Worm (Caenorhabditis elegans) whole organism, midembryonic: ENCODE results near the gene ugtp-1.
A peak's percentile ranks its signal among the peaks of the same experiment; 100 is the strongest.

Experiments used
- T22C8.4 ChIP-seq: fragments of 200-800 bp; sonication (Bioruptor generic); IDR thresholded peaks from 2 replicates; pipeline ENCODE4 v1.3.6; 2022; ENCODE audit warnings: missing genetic modification characterization, missing compliant biosample characterization
- cog-1 ChIP-seq: sonication (generic microtip); optimal IDR thresholded peaks from 2 replicates; lab custom pipeline; 2016; ENCODE audit warnings: missing genetic modification characterization, missing compliant biosample characterization
- flt-1 ChIP-seq: fragments of 200-800 bp; sonication (Bioruptor generic); IDR thresholded peaks from 2 replicates; pipeline ENCODE4 v1.3.6; 2022; ENCODE audit warnings: missing genetic modification characterization, missing compliant biosample characterization
- klf-2 ChIP-seq: fragments of 200-800 bp; sonication (Bioruptor generic); conservative IDR thresholded peaks from 2 replicates; pipeline ENCODE4 v1.3.6; 2022; ENCODE audit warnings: missing genetic modification reagents, missing genetic modification characterization, missing compliant biosample characterization
- med-1 ChIP-seq: sonication (generic microtip); optimal IDR thresholded peaks from 2 replicates; lab custom pipeline; 2017; ENCODE audit warnings: missing genetic modification characterization, mild to moderate bottlenecking, missing compliant biosample characterization, antibody characterized with exemption, missing genetic modification reagents; ENCODE audit not compliant: insufficient read depth
- ref-1 ChIP-seq: fragments of 200-800 bp; sonication (Bioruptor generic); conservative IDR thresholded peaks from 2 replicates; pipeline ENCODE4 v1.3.6; 2022; ENCODE audit warnings: missing genetic modification reagents, missing genetic modification characterization, missing compliant biosample characterization
- tab-1 ChIP-seq: fragments of 200-800 bp; sonication (Bioruptor generic); IDR thresholded peaks from 2 replicates; pipeline ENCODE4 v1.3.6; 2022; ENCODE audit warnings: missing genetic modification characterization, missing compliant biosample characterization
- ztf-23 ChIP-seq: fragments of 200-800 bp; sonication (Bioruptor generic); IDR thresholded peaks from 2 replicates; pipeline ENCODE4 v1.3.6; 2022; ENCODE audit warnings: missing genetic modification reagents, missing genetic modification characterization, missing compliant biosample characterization
- ztf-29 ChIP-seq: fragments of 200-800 bp; sonication (Bioruptor generic); IDR thresholded peaks from 2 replicates; pipeline ENCODE4 v1.3.6; 2022; ENCODE audit warnings: missing genetic modification reagents, missing genetic modification characterization, missing compliant biosample characterization

The ugtp-1 gene

ce11 chrIII:8754682-8755081 lies 4.2 kb upstream of the ugtp-1 start, which contains the start of gene tomm-70:
TSS of gene tomm-70 (minus strand) at chrIII:8754750.
- TF ChIP-seq flt-1 (no peak), cog-1 (tag; lab: Kevin White, UChicago) (no peak), T22C8.4 (GFP tag; lab: Robert Waterston, UW) (no peak), klf-2 (GFP tag; lab: Robert Waterston, UW) (no peak), med-1 (GFP tag; lab: Kevin White, UChicago) (no peak), tab-1 (no peak), ref-1 (GFP tag; lab: Robert Waterston, UW) (no peak), ztf-23 (no peak), ztf-29 (GFP tag; lab: Robert Waterston, UW) (no peak)

- no peak for TF ChIP-seq flt-1
- TF ChIP-seq ztf-23 = no peak
- TF ChIP-seq tab-1 = no peak
- no peak for TF ChIP-seq ref-1 (GFP tag; lab: Robert Waterston, UW)
- no peak for TF ChIP-seq med-1 (GFP tag; lab: Kevin White, UChicago)
- TF ChIP-seq klf-2 (GFP tag; lab: Robert Waterston, UW) = no peak
- TF ChIP-seq cog-1 (tag; lab: Kevin White, UChicago) = no peak
- no peak for TF ChIP-seq ztf-29 (GFP tag; lab: Robert Waterston, UW)
- TF ChIP-seq T22C8.4 (GFP tag; lab: Robert Waterston, UW) = no peak
These were observed 1.0 kb downstream of the ugtp-1 start, which contains the start of gene sma-2 for ce11 chrIII:8749487-8749886. TSS of gene sma-2 (plus strand) at chrIII:8749680.

ce11 chrIII:8748620-8749019 lies 1.9 kb downstream of the ugtp-1 start:
- TF ChIP-seq ref-1 (GFP tag; lab: Robert Waterston, UW) (no peak), ztf-23 (no peak), flt-1 (no peak), T22C8.4 (GFP tag; lab: Robert Waterston, UW) (no peak), cog-1 (tag; lab: Kevin White, UChicago) (no peak), med-1 (GFP tag; lab: Kevin White, UChicago) (no peak), ztf-29 (GFP tag; lab: Robert Waterston, UW) (no peak), klf-2 (GFP tag; lab: Robert Waterston, UW) (no peak)

- no peak for TF ChIP-seq tab-1
- TF ChIP-seq ztf-29 (GFP tag; lab: Robert Waterston, UW) = no peak
- TF ChIP-seq ref-1 (GFP tag; lab: Robert Waterston, UW) = no peak
- no peak for TF ChIP-seq klf-2 (GFP tag; lab: Robert Waterston, UW)
- TF ChIP-seq med-1 (GFP tag; lab: Kevin White, UChicago) = no peak
- no peak for TF ChIP-seq cog-1 (tag; lab: Kevin White, UChicago)
- no peak for TF ChIP-seq T22C8.4 (GFP tag; lab: Robert Waterston, UW)
- no peak for TF ChIP-seq ztf-23
- TF ChIP-seq flt-1 = no peak
These were observed 5.3 kb downstream of the ugtp-1 start for ce11 chrIII:8745214-8745613.

ce11 chrIII:8744765-8745164 lies 5.7 kb downstream of the ugtp-1 start:
- TF ChIP-seq cog-1 (tag; lab: Kevin White, UChicago) (no peak), ztf-29 (GFP tag; lab: Robert Waterston, UW) (no peak), ztf-23 (no peak), klf-2 (GFP tag; lab: Robert Waterston, UW) (no peak), tab-1 (no peak), T22C8.4 (GFP tag; lab: Robert Waterston, UW) (no peak), med-1 (GFP tag; lab: Kevin White, UChicago) (no peak), ref-1 (GFP tag; lab: Robert Waterston, UW) (no peak), flt-1 (no peak)

ce11 chrIII:8743796-8744404 lies 6.6 kb downstream of the ugtp-1 start, which contains the start of gene ZK370.6:
TSS of gene ZK370.6 (minus strand) at chrIII:8743846.
- TF ChIP-seq ref-1 (GFP tag; lab: Robert Waterston, UW) = no peak
- TF ChIP-seq ztf-23 = no peak
- no peak for TF ChIP-seq med-1 (GFP tag; lab: Kevin White, UChicago)
- TF ChIP-seq flt-1 = no peak
- TF ChIP-seq klf-2 (GFP tag; lab: Robert Waterston, UW) = no peak
- no peak for TF ChIP-seq cog-1 (tag; lab: Kevin White, UChicago)

ce11 chrIII:8742584-8742983 lies 7.9 kb downstream of the ugtp-1 start:
- TF ChIP-seq ref-1 (GFP tag; lab: Robert Waterston, UW) (no peak), ztf-29 (GFP tag; lab: Robert Waterston, UW) (no peak), tab-1 (no peak), T22C8.4 (GFP tag; lab: Robert Waterston, UW) (no peak), klf-2 (GFP tag; lab: Robert Waterston, UW) (no peak), flt-1 (no peak), ztf-23 (no peak), cog-1 (tag; lab: Kevin White, UChicago) (no peak), med-1 (GFP tag; lab: Kevin White, UChicago) (no peak)

- TF ChIP-seq flt-1 = no peak
- TF ChIP-seq tab-1 = no peak
- no peak for TF ChIP-seq ref-1 (GFP tag; lab: Robert Waterston, UW)
- TF ChIP-seq ztf-23 = no peak
- TF ChIP-seq T22C8.4 (GFP tag; lab: Robert Waterston, UW) = no peak
- no peak for TF ChIP-seq med-1 (GFP tag; lab: Kevin White, UChicago)
- no peak for TF ChIP-seq ztf-29 (GFP tag; lab: Robert Waterston, UW)
- no peak for TF ChIP-seq klf-2 (GFP tag; lab: Robert Waterston, UW)
- no peak for TF ChIP-seq cog-1 (tag; lab: Kevin White, UChicago)
These were observed 8.6 kb downstream of the ugtp-1 start for ce11 chrIII:8741955-8742354.

- peak; percentile 90 for TF ChIP-seq ztf-23
- TF ChIP-seq med-1 (GFP tag; lab: Kevin White, UChicago) = no peak
- TF ChIP-seq flt-1 = peak; percentile 81
- TF ChIP-seq ref-1 (GFP tag; lab: Robert Waterston, UW) = 0 out of 2 replicates have a peak, but pooled peaks have one; percentile 5
- 0 out of 2 replicates have a peak, but pooled peaks have one; percentile 63 for TF ChIP-seq klf-2 (GFP tag; lab: Robert Waterston, UW)
- TF ChIP-seq T22C8.4 (GFP tag; lab: Robert Waterston, UW) = no peak
- TF ChIP-seq cog-1 (tag; lab: Kevin White, UChicago) = peak; percentile 72
- peak; percentile 69; the same call in 1 of the 2 replicates for TF ChIP-seq tab-1
These were observed 9.1 kb downstream of the ugtp-1 start, which contains the start of gene pdhk-2 for ce11 chrIII:8741276-8741860. TSS of gene pdhk-2 (minus strand) at chrIII:8741412.
